Fruit fly (Drosophila melanogaster): ENCODE measurements around the gene Stip1.

Gene Stip1

dm6 chr2L:277122-277671, 17.7 kb upstream of the Stip1 start, which contains the start of gene smo (continued):
- TF ChIP-seq Nf-YC (tag; optimal IDR thresholded peaks at IDR 0.05) (peak; percentile 28), toy (GFP tag; IDR thresholded peaks at IDR 0.05) (no peak), CG3838 (GFP tag; optimal IDR thresholded peaks at IDR 0.05) (no peak), NC2β (GFP tag; optimal IDR thresholded peaks at IDR 0.05) (peak; percentile 56), zfh1 (GFP tag; IDR thresholded peaks at IDR 0.05) (0 out of 3 replicates have a peak, but pooled peaks have one; percentile 11), Lim3 (GFP tag; IDR thresholded peaks at IDR 0.05) (no peak), corto (GFP tag; optimal IDR thresholded peaks at IDR 0.05) (no peak), CG3847 (GFP tag; IDR thresholded peaks at IDR 0.05) (peak; percentile 62), Hr78 (GFP tag; optimal IDR thresholded peaks at IDR 0.05) (no peak), Jarid2 (GFP tag; optimal IDR thresholded peaks at IDR 0.05) (no peak), CG5953 (GFP tag; IDR thresholded peaks at IDR 0.05) (no peak), CHES-1-like (GFP tag; optimal IDR thresholded peaks at IDR 0.05) (peak; percentile 76), CG9932 (GFP tag; IDR thresholded peaks at IDR 0.05) (peak; percentile 57), MBD-R2 (GFP tag; IDR thresholded peaks at IDR 0.05) (peak; percentile 79), CG3163 (GFP tag; optimal IDR thresholded peaks at IDR 0.05) (peak; percentile 40), ab (GFP tag; optimal IDR thresholded peaks at IDR 0.05) (no peak), ems (GFP tag; optimal IDR thresholded peaks at IDR 0.05) (peak; percentile 34), B-H1 (GFP tag; IDR thresholded peaks at IDR 0.05) (no peak), bcd (GFP tag; optimal IDR thresholded peaks at IDR 0.05) (peak; percentile 56), CG8924 (tag; optimal IDR thresholded peaks at IDR 0.05) (peak; percentile 16), H15 (GFP tag; IDR thresholded peaks at IDR 0.05) (no peak), CG17359 (tag; optimal IDR thresholded peaks at IDR 0.05) (no peak), CG6683 (GFP tag; optimal IDR thresholded peaks at IDR 0.05) (no peak), Fer2 (tag; optimal IDR thresholded peaks at IDR 0.05) (no peak), org-1 (GFP tag; optimal IDR thresholded peaks at IDR 0.05) (no peak), vvl (GFP tag; IDR thresholded peaks at IDR 0.05) (peak; percentile 52; the same call in 1 of the 2 replicates), btn (GFP tag; optimal IDR thresholded peaks at IDR 0.05) (no peak), CG12219 (GFP tag; optimal IDR thresholded peaks at IDR 0.05) (no peak), CG4360 (GFP tag; IDR thresholded peaks at IDR 0.05) (no peak), fd96Cb (tag; optimal IDR thresholded peaks at IDR 0.05) (no peak), CG9609 (GFP tag; optimal IDR thresholded peaks at IDR 0.05) (no peak), so (GFP tag; IDR thresholded peaks at IDR 0.05) (no peak), CG15011 (GFP tag; optimal IDR thresholded peaks at IDR 0.05) (no peak), ftz-f1 (GFP tag; optimal IDR thresholded peaks at IDR 0.05) (no peak), vnd (GFP tag; IDR thresholded peaks at IDR 0.05; ENCODE audit: partially characterized antibody) (peak; percentile 79), CG5180 (GFP tag; optimal IDR thresholded peaks at IDR 0.05) (no peak), CG4282 (GFP tag; optimal IDR thresholded peaks at IDR 0.05) (no peak), CG10274 (GFP tag; optimal IDR thresholded peaks at IDR 0.05) (no peak), CG10321 (GFP tag; IDR thresholded peaks at IDR 0.05) (no peak), Sry-β (GFP tag; optimal IDR thresholded peaks at IDR 0.05) (no peak), HHEX (GFP tag; optimal IDR thresholded peaks at IDR 0.05) (no peak), insv (GFP tag; optimal IDR thresholded peaks at IDR 0.05) (peak in 1 of 2 experiments; percentile 12), knrl (GFP tag; IDR thresholded peaks at IDR 0.05; ENCODE audit: partially characterized antibody) (peak; percentile 90), BEAF-32 (GFP tag; optimal IDR thresholded peaks at IDR 0.05) (peak; percentile 97), CG17361 (GFP tag; IDR thresholded peaks at IDR 0.05) (peak; percentile 41; the same call in 2 of the 3 replicates), CG34376 (GFP tag; optimal IDR thresholded peaks at IDR 0.05) (no peak), Tbp (GFP tag; optimal IDR thresholded peaks at IDR 0.05) (no peak), Rfx (GFP tag; IDR thresholded peaks at IDR 0.05) (peak; percentile 57; the same call in 1 of the 2 replicates), hb (GFP tag; IDR thresholded peaks at IDR 0.05; ENCODE audit: partially characterized antibody) (peak; percentile 89), emc (GFP tag; optimal IDR thresholded peaks at IDR 0.05) (no peak), CG13123 (GFP tag; optimal IDR thresholded peaks at IDR 0.05) (no peak)
